Fruit fly (Drosophila melanogaster) S2 (cell line): Measurements from ENCODE around the gene CG11891.

Experiments
- CG8478 ChIP-seq: fragments of >200 bp; optimal IDR thresholded peaks from 2 replicates; lab custom pipeline; 2018
- CTCF ChIP-seq, 2 experiments: fragments of >200 bp; optimal IDR thresholded peaks; 2 replicates each; lab custom pipeline; 2018

- TF ChIP-seq CTCF (optimal IDR thresholded peaks at IDR 0.05; lab: Kevin White, UChicago) (no peak), CG8478 (lab: Kevin White, UChicago) (no peak)
Measured at dm6 chr3R:25322657-25323056, 52.6 kb downstream of the CG11891 start, which contains the start of gene CG10562.
